Fruit fly (Drosophila melanogaster): ENCODE results near the gene HemK2.

dm6 chr2L:2757930-2758556 is 1.4 kb downstream of the HemK2 start:
- no peak for TF ChIP-seq EcR (GFP tag; optimal IDR thresholded peaks at IDR 0.05)
- no peak for TF ChIP-seq psq (optimal IDR thresholded peaks at IDR 0.05)
- no peak for TF ChIP-seq CG8478 (optimal IDR thresholded peaks at IDR 0.05)
- TF ChIP-seq usp (GFP tag; optimal IDR thresholded peaks at IDR 0.05) = no peak

All from whole organism.